Worm (Caenorhabditis elegans) whole organism, L4/young adult: ENCODE measurements around the gene nft-1.

Experiments
- dao-5 ChIP-seq: sonication (generic microtip); optimal IDR thresholded peaks from 2 replicates; lab custom pipeline; 2016; ENCODE audit warnings: missing genotype, missing genetic modification characterization, moderate library complexity, missing compliant biosample characterization
- him-1 ChIP-seq: sonication (generic microtip); optimal IDR thresholded peaks from 2 replicates; lab custom pipeline; 2016; ENCODE audit warnings: missing genotype, missing genetic modification reagents, missing genetic modification characterization, missing compliant biosample characterization

ce11 chrIII:11923586-11923985 is at the start of gene nft-1:
- TF ChIP-seq dao-5 (tag; lab: Kevin White, UChicago) = no peak
- TF ChIP-seq him-1 (tag; lab: Kevin White, UChicago) = no peak
